Worm (Caenorhabditis elegans) whole organism, L4 larva: ENCODE results near the gene cup-16.

Source experiments
- R02D3.7 ChIP-seq: fragments of 150-350 bp; sonication (generic microtip); optimal IDR thresholded peaks from 3 replicates; lab custom pipeline; 2014; ENCODE audit warnings: missing biosample characterization, missing genetic modification characterization
- ama-1 ChIP-seq: fragments of 150-350 bp; optimal IDR thresholded peaks from 2 replicates; lab custom pipeline; 2014; ENCODE audit warnings: inconsistent platforms, mixed read lengths
- ceh-32 ChIP-seq: sonication (generic microtip); optimal IDR thresholded peaks from 2 replicates; lab custom pipeline; 2016; ENCODE audit warnings: mild to moderate bottlenecking, missing genetic modification characterization, missing compliant biosample characterization; ENCODE audit not compliant: poor library complexity
- ces-1 ChIP-seq: fragments of 150-350 bp; sonication (generic microtip); optimal IDR thresholded peaks from 4 replicates; lab custom pipeline; 2014; ENCODE audit warnings: missing biosample characterization, missing genetic modification reagents, missing genetic modification characterization
- daf-16 ChIP-seq, 3 experiments: sonication (generic microtip); optimal IDR thresholded peaks; 2 replicates each; lab custom pipeline; 2016 to 2017; ENCODE audit warnings: missing genetic modification characterization in 3 of 3, missing genetic modification reagents in 3 of 3, mild to moderate bottlenecking in 2 of 3, missing compliant biosample characterization in 2 of 3, missing biosample characterization in 1 of 3, moderate library complexity in 1 of 3
- dmd-6 ChIP-seq: fragments of 200-800 bp; sonication (Bioruptor generic); IDR thresholded peaks from 2 replicates; pipeline ENCODE4 v1.3.6; 2022; ENCODE audit warnings: missing genetic modification reagents, missing genetic modification characterization, missing compliant biosample characterization
- mdl-1 ChIP-seq, 2 experiments: fragments of 150-350 bp in 1 of 2; sonication (generic microtip) in 1 of 2; optimal IDR thresholded peaks; 2 replicates each; lab custom pipeline; 2014 to 2017; ENCODE audit warnings: missing biosample characterization in 2 of 2, missing genetic modification characterization in 2 of 2
- pha-4 ChIP-seq, 2 experiments: fragments of 150-350 bp in 1 of 2; fragments of 200-800 bp in 1 of 2; sonication (Bioruptor generic) in 1 of 2; IDR thresholded peaks in 1 of 2; optimal IDR thresholded peaks in 1 of 2; 2 replicates each; pipeline versions ENCODE4 v1.3.6 to Lab custom; 2014 to 2022; ENCODE audit warnings: missing genetic modification characterization in 2 of 2, missing genetic modification reagents in 2 of 2, missing biosample characterization in 1 of 2, missing compliant biosample characterization in 1 of 2
- pqm-1 ChIP-seq: sonication (generic microtip); optimal IDR thresholded peaks from 2 replicates; lab custom pipeline; 2017; ENCODE audit warnings: missing biosample characterization, missing genetic modification characterization
- snpc-4 ChIP-seq: fragments of 150-350 bp; optimal IDR thresholded peaks from 2 replicates; lab custom pipeline; 2014; ENCODE audit warnings: missing biosample characterization, missing genetic modification characterization
- tag-97 ChIP-seq: fragments of 200-800 bp; sonication (Bioruptor generic); IDR thresholded peaks from 2 replicates; pipeline ENCODE4 v1.3.6; 2022; ENCODE audit warnings: missing genetic modification characterization, missing compliant biosample characterization
- ztf-11 ChIP-seq: fragments of 150-350 bp; optimal IDR thresholded peaks from 2 replicates; lab custom pipeline; 2014; ENCODE audit warnings: missing biosample characterization, missing genetic modification characterization

ce11 chrII:8664533-8664932, 42.4 kb upstream of the cup-16 start, which contains the start of gene etc-1:
- peak; percentile 11 for TF ChIP-seq ama-1 (lab: Kevin White, UChicago)
- no peak for TF ChIP-seq tag-97 (GFP tag; lab: Robert Waterston, UW)
- TF ChIP-seq ces-1: no peak
- no peak for TF ChIP-seq pha-4 (GFP tag; IDR thresholded peaks at IDR 0.05; lab: Robert Waterston, UW)
- TF ChIP-seq pha-4 (tag; optimal IDR thresholded peaks at IDR 0.05; lab: Kevin White, UChicago): no peak
- no peak for TF ChIP-seq ztf-11 (tag; lab: Kevin White, UChicago)
- no peak for TF ChIP-seq pqm-1 (tag; lab: Kevin White, UChicago)
- no peak for TF ChIP-seq ceh-32 (tag; lab: Kevin White, UChicago)
- no peak for TF ChIP-seq daf-16 (GFP tag; optimal IDR thresholded peaks at IDR 0.05; lab: Kevin White, UChicago)
- no peak for TF ChIP-seq daf-16 (tag; optimal IDR thresholded peaks at IDR 0.05; lab: Kevin White, UChicago)
- TF ChIP-seq mdl-1 (tag; optimal IDR thresholded peaks at IDR 0.05; lab: Kevin White, UChicago): no peak
- no peak for TF ChIP-seq R02D3.7 (tag; lab: Kevin White, UChicago)
- TF ChIP-seq dmd-6 (GFP tag; lab: Robert Waterston, UW): no peak
- TF ChIP-seq snpc-4 (tag; lab: Kevin White, UChicago): no peak
